Worm (Caenorhabditis elegans): Measurements from ENCODE around the gene C06H2.2.

The C06H2.2 gene

ce11 chrV:11087119-11087518, 37.9 kb upstream of the C06H2.2 start:
- no peak for TF ChIP-seq pha-4 (tag; optimal IDR thresholded peaks at IDR 0.05)
- TF ChIP-seq elt-3 (tag; optimal IDR thresholded peaks at IDR 0.05) = no peak
- no peak for TF ChIP-seq cnd-1 (tag; optimal IDR thresholded peaks at IDR 0.05)
- no peak for TF ChIP-seq sptf-1 (tag; optimal IDR thresholded peaks at IDR 0.05)
- no peak for TF ChIP-seq M03D4.4 (tag; optimal IDR thresholded peaks at IDR 0.05)
- no peak for TF ChIP-seq flh-1 (GFP tag; optimal IDR thresholded peaks at IDR 0.05)
- no peak for TF ChIP-seq mep-1 (tag; optimal IDR thresholded peaks at IDR 0.05)
- no peak for TF ChIP-seq ces-1 (GFP tag; optimal IDR thresholded peaks at IDR 0.05)
- TF ChIP-seq nhr-2 (tag; optimal IDR thresholded peaks at IDR 0.05) = no peak
- no peak for TF ChIP-seq unc-120 (tag; optimal IDR thresholded peaks at IDR 0.05; ENCODE audit: poor library complexity, severe bottlenecking)
- TF ChIP-seq zip-8 (tag; optimal IDR thresholded peaks at IDR 0.05) = no peak

- TF ChIP-seq drap-1 (GFP tag; optimal IDR thresholded peaks at IDR 0.05) = no peak
- TF ChIP-seq nhr-76 (tag; optimal IDR thresholded peaks at IDR 0.05) = no peak
- no peak for TF ChIP-seq ceh-83 (GFP tag; optimal IDR thresholded peaks at IDR 0.05)
- TF ChIP-seq blmp-1 (tag; optimal IDR thresholded peaks at IDR 0.05) = no peak
- TF ChIP-seq elt-1 (tag; optimal IDR thresholded peaks at IDR 0.05; ENCODE audit: borderline replicate concordance, insufficient read depth) = no peak
- TF ChIP-seq hlh-1 (tag; optimal IDR thresholded peaks at IDR 0.05) = no peak
- no peak for TF ChIP-seq bed-3 (GFP tag; optimal IDR thresholded peaks at IDR 0.05)
- TF ChIP-seq cnd-1 (tag; optimal IDR thresholded peaks at IDR 0.05) = no peak
- TF ChIP-seq lin-32 (GFP tag; optimal IDR thresholded peaks at IDR 0.05) = no peak
- no peak for TF ChIP-seq sem-2 (GFP tag; optimal IDR thresholded peaks at IDR 0.05)
- TF ChIP-seq lsy-2 (tag; optimal IDR thresholded peaks at IDR 0.05) = no peak
- TF ChIP-seq mab-5 (tag; optimal IDR thresholded peaks at IDR 0.05) = no peak
Observed at ce11 chrV:11087519-11087998, 37.5 kb upstream of the C06H2.2 start, which contains the start of gene Y42A5A.1. Gene Y42A5A.1 (plus strand): TSS chrV:11087948.

ce11 chrV:11093163-11094091, 31.6 kb upstream of the C06H2.2 start, which contains the start of gene lact-8:
Gene lact-8 (minus strand): TSS chrV:11093607.
- no peak for TF ChIP-seq blmp-1 (tag; optimal IDR thresholded peaks at IDR 0.05)
- TF ChIP-seq lin-13 (tag; optimal IDR thresholded peaks at IDR 0.05) = no peak
- peak; percentile 90 for TF ChIP-seq elt-1 (tag; optimal IDR thresholded peaks at IDR 0.05; ENCODE audit: borderline replicate concordance, insufficient read depth)
- no peak for TF ChIP-seq flh-1 (GFP tag; optimal IDR thresholded peaks at IDR 0.05)
- TF ChIP-seq M03D4.4 (tag; optimal IDR thresholded peaks at IDR 0.05) = no peak
- TF ChIP-seq unc-120 (tag; optimal IDR thresholded peaks at IDR 0.05; ENCODE audit: poor library complexity, severe bottlenecking) = no peak

ce11 chrV:11094698-11095097, 30.3 kb upstream of the C06H2.2 start:
- no peak for TF ChIP-seq ztf-11 (tag; optimal IDR thresholded peaks at IDR 0.05)
- TF ChIP-seq lsy-2 (tag; optimal IDR thresholded peaks at IDR 0.05) = no peak
- TF ChIP-seq hlh-1 (tag; optimal IDR thresholded peaks at IDR 0.05) = no peak
- TF ChIP-seq zip-8 (tag; optimal IDR thresholded peaks at IDR 0.05) = no peak
- TF ChIP-seq unc-39 (tag; optimal IDR thresholded peaks at IDR 0.05) = no peak
- TF ChIP-seq unc-120 (tag; optimal IDR thresholded peaks at IDR 0.05; ENCODE audit: poor library complexity, severe bottlenecking) = no peak
- TF ChIP-seq sem-2 (GFP tag; optimal IDR thresholded peaks at IDR 0.05) = no peak
- TF ChIP-seq lin-13 (tag; optimal IDR thresholded peaks at IDR 0.05) = no peak
- TF ChIP-seq ceh-39 (tag; optimal IDR thresholded peaks at IDR 0.05) = no peak
- no peak for TF ChIP-seq ceh-43 (GFP tag; optimal IDR thresholded peaks at IDR 0.05)

- TF ChIP-seq nhr-12 (tag; optimal IDR thresholded peaks at IDR 0.05) (no peak), bed-3 (GFP tag; optimal IDR thresholded peaks at IDR 0.05) (no peak), nhr-237 (tag; optimal IDR thresholded peaks at IDR 0.05) (no peak), ham-2 (GFP tag; optimal IDR thresholded peaks at IDR 0.05) (no peak), sem-2 (GFP tag; optimal IDR thresholded peaks at IDR 0.05) (no peak), ztf-11 (tag; optimal IDR thresholded peaks at IDR 0.05) (no peak), flh-1 (GFP tag; optimal IDR thresholded peaks at IDR 0.05) (no peak), lin-13 (tag; optimal IDR thresholded peaks at IDR 0.05) (no peak), lin-32 (GFP tag; optimal IDR thresholded peaks at IDR 0.05) (no peak), snpc-4 (tag; optimal IDR thresholded peaks at IDR 0.05) (no peak), sptf-1 (tag; optimal IDR thresholded peaks at IDR 0.05) (no peak)
Observed at ce11 chrV:11095873-11096272, 29.1 kb upstream of the C06H2.2 start, which contains the start of gene Y42A5A.3. Gene Y42A5A.3 (minus strand): TSS chrV:11095973.
